Worm (Caenorhabditis elegans) whole organism, midembryonic: Measurements from ENCODE around the gene mig-2.

Source experiments
- T22C8.4 ChIP-seq: fragments of 200-800 bp; sonication (Bioruptor generic); IDR thresholded peaks from 2 replicates; pipeline ENCODE4 v1.3.6; 2022; ENCODE audit warnings: missing genetic modification characterization, missing compliant biosample characterization
- cog-1 ChIP-seq: sonication (generic microtip); optimal IDR thresholded peaks from 2 replicates; lab custom pipeline; 2016; ENCODE audit warnings: missing genetic modification characterization, missing compliant biosample characterization
- flt-1 ChIP-seq: fragments of 200-800 bp; sonication (Bioruptor generic); IDR thresholded peaks from 2 replicates; pipeline ENCODE4 v1.3.6; 2022; ENCODE audit warnings: missing genetic modification characterization, missing compliant biosample characterization
- klf-2 ChIP-seq: fragments of 200-800 bp; sonication (Bioruptor generic); conservative IDR thresholded peaks from 2 replicates; pipeline ENCODE4 v1.3.6; 2022; ENCODE audit warnings: missing genetic modification reagents, missing genetic modification characterization, missing compliant biosample characterization
- ref-1 ChIP-seq: fragments of 200-800 bp; sonication (Bioruptor generic); conservative IDR thresholded peaks from 2 replicates; pipeline ENCODE4 v1.3.6; 2022; ENCODE audit warnings: missing genetic modification reagents, missing genetic modification characterization, missing compliant biosample characterization
- tab-1 ChIP-seq: fragments of 200-800 bp; sonication (Bioruptor generic); IDR thresholded peaks from 2 replicates; pipeline ENCODE4 v1.3.6; 2022; ENCODE audit warnings: missing genetic modification characterization, missing compliant biosample characterization
- ztf-23 ChIP-seq: fragments of 200-800 bp; sonication (Bioruptor generic); IDR thresholded peaks from 2 replicates; pipeline ENCODE4 v1.3.6; 2022; ENCODE audit warnings: missing genetic modification reagents, missing genetic modification characterization, missing compliant biosample characterization
- ztf-29 ChIP-seq: fragments of 200-800 bp; sonication (Bioruptor generic); IDR thresholded peaks from 2 replicates; pipeline ENCODE4 v1.3.6; 2022; ENCODE audit warnings: missing genetic modification reagents, missing genetic modification characterization, missing compliant biosample characterization

DNA sequence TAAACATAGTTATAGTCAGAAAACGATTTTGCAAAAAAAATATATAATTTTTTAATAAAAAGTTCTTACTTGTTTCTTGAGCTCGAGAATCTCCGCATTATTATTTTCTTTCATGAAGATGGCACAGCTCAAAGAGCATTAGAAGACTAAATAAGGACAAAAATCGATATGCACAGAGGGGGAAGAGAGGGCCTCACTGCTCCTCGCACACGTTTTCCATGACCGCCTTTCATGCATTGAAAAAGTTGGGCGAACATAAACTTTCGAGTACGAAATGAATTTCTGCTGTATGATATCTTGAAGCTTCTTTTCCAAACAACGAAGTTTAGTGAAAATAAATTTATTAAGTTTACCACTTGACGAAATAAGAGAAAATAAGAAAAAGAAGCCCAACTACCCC is 37.2 kb upstream of the mig-2 start, which contains the start of gene ccdc-149:
- TF ChIP-seq tab-1 (GFP tag; lab: Robert Waterston, UW) (no peak), flt-1 (GFP tag; lab: Robert Waterston, UW) (no peak), cog-1 (no peak), ztf-23 (GFP tag; lab: Robert Waterston, UW) (no peak), klf-2 (GFP tag; lab: Robert Waterston, UW) (no peak), T22C8.4 (GFP tag; lab: Robert Waterston, UW) (no peak), ref-1 (no peak), ztf-29 (no peak)
